Worm (Caenorhabditis elegans): ENCODE measurements around the gene cyp-14A2.

DNA sequence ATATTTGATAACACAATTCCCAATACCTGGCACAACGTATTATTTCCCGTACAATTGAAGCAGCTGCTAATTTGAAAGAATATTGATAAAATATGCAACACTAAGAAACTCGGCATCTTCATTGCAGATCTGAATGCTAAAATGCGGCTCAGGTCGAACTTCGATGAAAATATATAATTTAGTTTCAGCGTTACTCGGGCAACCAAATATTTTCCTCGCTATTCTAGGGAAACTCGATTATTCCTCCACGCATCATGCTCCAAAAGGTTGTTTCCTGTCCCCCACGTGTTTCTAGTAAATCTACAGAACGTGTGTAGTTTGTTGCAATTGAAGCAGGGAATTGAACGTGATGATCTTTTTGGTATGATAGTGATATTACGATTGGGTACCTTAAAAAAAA lies 20.4 kb downstream of the cyp-14A2 start:
- TF ChIP-seq sea-1 (GFP tag; conservative IDR thresholded peaks at IDR 0.05), result no peak
- TF ChIP-seq ceh-36 (tag; optimal IDR thresholded peaks at IDR 0.05), result no peak
- TF ChIP-seq ama-1 (optimal IDR thresholded peaks at IDR 0.05), result no peak

Data from whole organism, early embryonic.